Worm (Caenorhabditis elegans) whole organism, midembryonic: ENCODE measurements around the gene hecd-1.

Experiments used
- T22C8.4 ChIP-seq: fragments of 200-800 bp; sonication (Bioruptor generic); IDR thresholded peaks from 2 replicates; pipeline ENCODE4 v1.3.6; 2022; ENCODE audit warnings: missing genetic modification characterization, missing compliant biosample characterization
- cog-1 ChIP-seq: sonication (generic microtip); optimal IDR thresholded peaks from 2 replicates; lab custom pipeline; 2016; ENCODE audit warnings: missing genetic modification characterization, missing compliant biosample characterization
- flt-1 ChIP-seq: fragments of 200-800 bp; sonication (Bioruptor generic); IDR thresholded peaks from 2 replicates; pipeline ENCODE4 v1.3.6; 2022; ENCODE audit warnings: missing genetic modification characterization, missing compliant biosample characterization
- klf-2 ChIP-seq: fragments of 200-800 bp; sonication (Bioruptor generic); conservative IDR thresholded peaks from 2 replicates; pipeline ENCODE4 v1.3.6; 2022; ENCODE audit warnings: missing genetic modification reagents, missing genetic modification characterization, missing compliant biosample characterization
- med-1 ChIP-seq: sonication (generic microtip); optimal IDR thresholded peaks from 2 replicates; lab custom pipeline; 2017; ENCODE audit warnings: missing genetic modification characterization, mild to moderate bottlenecking, missing compliant biosample characterization, antibody characterized with exemption, missing genetic modification reagents; ENCODE audit not compliant: insufficient read depth
- ref-1 ChIP-seq: fragments of 200-800 bp; sonication (Bioruptor generic); conservative IDR thresholded peaks from 2 replicates; pipeline ENCODE4 v1.3.6; 2022; ENCODE audit warnings: missing genetic modification reagents, missing genetic modification characterization, missing compliant biosample characterization
- tab-1 ChIP-seq: fragments of 200-800 bp; sonication (Bioruptor generic); IDR thresholded peaks from 2 replicates; pipeline ENCODE4 v1.3.6; 2022; ENCODE audit warnings: missing genetic modification characterization, missing compliant biosample characterization
- ztf-23 ChIP-seq: fragments of 200-800 bp; sonication (Bioruptor generic); IDR thresholded peaks from 2 replicates; pipeline ENCODE4 v1.3.6; 2022; ENCODE audit warnings: missing genetic modification reagents, missing genetic modification characterization, missing compliant biosample characterization
- ztf-29 ChIP-seq: fragments of 200-800 bp; sonication (Bioruptor generic); IDR thresholded peaks from 2 replicates; pipeline ENCODE4 v1.3.6; 2022; ENCODE audit warnings: missing genetic modification reagents, missing genetic modification characterization, missing compliant biosample characterization

hecd-1 gene

ce11 chrIV:7159586-7159985 lies 15.1 kb upstream of the hecd-1 start:
- no peak for TF ChIP-seq ztf-23 (GFP tag; lab: Robert Waterston, UW)
- no peak for TF ChIP-seq klf-2 (GFP tag; lab: Robert Waterston, UW)
- no peak for TF ChIP-seq tab-1 (GFP tag; lab: Robert Waterston, UW)
- TF ChIP-seq med-1 (GFP tag; lab: Kevin White, UChicago): no peak
- TF ChIP-seq ref-1: no peak
- TF ChIP-seq cog-1: no peak
- no peak for TF ChIP-seq T22C8.4 (GFP tag; lab: Robert Waterston, UW)
- no peak for TF ChIP-seq ztf-29 (GFP tag; lab: Robert Waterston, UW)
- TF ChIP-seq flt-1: no peak

- TF ChIP-seq cog-1: no peak
- no peak for TF ChIP-seq tab-1 (GFP tag; lab: Robert Waterston, UW)
- no peak for TF ChIP-seq klf-2 (GFP tag; lab: Robert Waterston, UW)
Measured at ce11 chrIV:7158161-7158560, 13.6 kb upstream of the hecd-1 start.

- TF ChIP-seq tab-1 (GFP tag; lab: Robert Waterston, UW) (no peak), cog-1 (no peak), klf-2 (GFP tag; lab: Robert Waterston, UW) (no peak), ztf-29 (GFP tag; lab: Robert Waterston, UW) (no peak)
Measured at ce11 chrIV:7156356-7156755, 11.8 kb upstream of the hecd-1 start, which contains the start of gene maph-9. Gene maph-9, plus strand, starts transcription at chrIV:7156628.

ce11 chrIV:7154356-7154755 lies 9.8 kb upstream of the hecd-1 start, which contains the start of gene C34D4.2:
Gene C34D4.2, plus strand, starts transcription at chrIV:7154656.
- TF ChIP-seq ztf-23 (GFP tag; lab: Robert Waterston, UW): no peak
- no peak for TF ChIP-seq cog-1
- TF ChIP-seq flt-1: no peak
- TF ChIP-seq ztf-29 (GFP tag; lab: Robert Waterston, UW): no peak
- no peak for TF ChIP-seq klf-2 (GFP tag; lab: Robert Waterston, UW)
- TF ChIP-seq med-1 (GFP tag; lab: Kevin White, UChicago): no peak
- TF ChIP-seq tab-1 (GFP tag; lab: Robert Waterston, UW): no peak
- TF ChIP-seq T22C8.4 (GFP tag; lab: Robert Waterston, UW): no peak
- TF ChIP-seq ref-1: no peak

ce11 chrIV:7153362-7153761 lies 8.8 kb upstream of the hecd-1 start, which contains the start of gene C34D4.3:
Gene C34D4.3, plus strand, starts transcription at chrIV:7153662.
- TF ChIP-seq T22C8.4 (GFP tag; lab: Robert Waterston, UW): no peak

ce11 chrIV:7152409-7152808 lies 7.9 kb upstream of the hecd-1 start, which contains the start of gene col-113:
Gene col-113, minus strand, starts transcription at chrIV:7152509.
- no peak for TF ChIP-seq T22C8.4 (GFP tag; lab: Robert Waterston, UW)
- no peak for TF ChIP-seq ztf-29 (GFP tag; lab: Robert Waterston, UW)
- no peak for TF ChIP-seq tab-1 (GFP tag; lab: Robert Waterston, UW)
- no peak for TF ChIP-seq cog-1
- TF ChIP-seq klf-2 (GFP tag; lab: Robert Waterston, UW): no peak
- TF ChIP-seq flt-1: no peak

- no peak for TF ChIP-seq T22C8.4 (GFP tag; lab: Robert Waterston, UW)
- TF ChIP-seq cog-1: no peak
- TF ChIP-seq flt-1: no peak
- no peak for TF ChIP-seq med-1 (GFP tag; lab: Kevin White, UChicago)
- no peak for TF ChIP-seq ztf-29 (GFP tag; lab: Robert Waterston, UW)
- no peak for TF ChIP-seq ztf-23 (GFP tag; lab: Robert Waterston, UW)
Measured at ce11 chrIV:7149020-7149601, 4.6 kb upstream of the hecd-1 start, which contains the start of gene C34D4.4. Gene C34D4.4, plus strand, starts transcription at chrIV:7149361.

- no peak for TF ChIP-seq flt-1
- TF ChIP-seq ref-1: no peak
- TF ChIP-seq med-1 (GFP tag; lab: Kevin White, UChicago): no peak
- TF ChIP-seq ztf-29 (GFP tag; lab: Robert Waterston, UW): no peak
- no peak for TF ChIP-seq tab-1 (GFP tag; lab: Robert Waterston, UW)
- TF ChIP-seq T22C8.4 (GFP tag; lab: Robert Waterston, UW): no peak
- TF ChIP-seq klf-2 (GFP tag; lab: Robert Waterston, UW): no peak
- no peak for TF ChIP-seq ztf-23 (GFP tag; lab: Robert Waterston, UW)
- no peak for TF ChIP-seq cog-1
Measured at ce11 chrIV:7147722-7148121, 3.2 kb upstream of the hecd-1 start.

ce11 chrIV:7139143-7139542 lies 5.4 kb downstream of the hecd-1 start:
- TF ChIP-seq cog-1 (no peak), med-1 (GFP tag; lab: Kevin White, UChicago) (no peak), ref-1 (no peak), tab-1 (GFP tag; lab: Robert Waterston, UW) (no peak), klf-2 (GFP tag; lab: Robert Waterston, UW) (no peak), flt-1 (no peak), ztf-23 (GFP tag; lab: Robert Waterston, UW) (no peak), T22C8.4 (GFP tag; lab: Robert Waterston, UW) (no peak), ztf-29 (GFP tag; lab: Robert Waterston, UW) (no peak)

ce11 chrIV:7133983-7134382 lies 10.5 kb downstream of the hecd-1 start, which contains the start of gene mutd-1:
Gene mutd-1, minus strand, starts transcription at chrIV:7134083.
- TF ChIP-seq ref-1 (no peak), flt-1 (no peak), T22C8.4 (GFP tag; lab: Robert Waterston, UW) (no peak), klf-2 (GFP tag; lab: Robert Waterston, UW) (no peak), ztf-23 (GFP tag; lab: Robert Waterston, UW) (no peak), ztf-29 (GFP tag; lab: Robert Waterston, UW) (no peak), cog-1 (no peak), med-1 (GFP tag; lab: Kevin White, UChicago) (no peak), tab-1 (GFP tag; lab: Robert Waterston, UW) (no peak)
